Worm (Caenorhabditis elegans): Measurements from ENCODE around the gene K06H6.5.

DNA sequence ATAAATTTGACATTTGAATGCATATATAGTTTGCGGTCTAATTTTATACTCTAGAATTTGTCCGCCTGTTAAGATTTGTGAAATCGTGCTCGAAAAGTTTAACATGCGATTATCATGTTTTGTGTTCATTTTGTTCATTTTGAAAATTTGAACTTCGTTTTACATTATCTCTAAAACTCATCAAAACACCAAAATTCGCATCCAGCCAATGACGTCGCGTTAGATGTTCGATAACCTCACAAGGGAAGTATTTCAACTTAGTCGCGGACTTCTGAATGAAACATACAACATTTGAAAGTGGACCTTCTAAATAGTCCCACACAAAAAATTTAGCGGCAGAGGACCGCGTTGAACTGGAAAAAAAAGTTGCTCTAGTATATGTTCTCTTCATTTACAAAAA, 34.7 kb upstream of the K06H6.5 start:
- TF ChIP-seq nhr-237 (tag; optimal IDR thresholded peaks at IDR 0.05) (no peak), pqm-1 (tag; optimal IDR thresholded peaks at IDR 0.05) (no peak), fkh-10 (GFP tag; optimal IDR thresholded peaks at IDR 0.05) (no peak), fos-1 (tag; optimal IDR thresholded peaks at IDR 0.05) (no peak), nhr-12 (tag; optimal IDR thresholded peaks at IDR 0.05) (no peak), ztf-11 (tag; optimal IDR thresholded peaks at IDR 0.05) (no peak), sea-2 (GFP tag; optimal IDR thresholded peaks at IDR 0.05) (no peak), ztf-4 (tag; optimal IDR thresholded peaks at IDR 0.05) (no peak), nhr-28 (tag; optimal IDR thresholded peaks at IDR 0.05) (no peak), daf-12 (tag; optimal IDR thresholded peaks at IDR 0.05) (no peak), nhr-67 (tag; optimal IDR thresholded peaks at IDR 0.05) (no peak)

All from whole organism, L3 larva.